Fruit fly (Drosophila melanogaster): ENCODE measurements around the gene Ype.
A peak's percentile ranks its signal among the peaks of the same experiment; 100 is the strongest.

DNA sequence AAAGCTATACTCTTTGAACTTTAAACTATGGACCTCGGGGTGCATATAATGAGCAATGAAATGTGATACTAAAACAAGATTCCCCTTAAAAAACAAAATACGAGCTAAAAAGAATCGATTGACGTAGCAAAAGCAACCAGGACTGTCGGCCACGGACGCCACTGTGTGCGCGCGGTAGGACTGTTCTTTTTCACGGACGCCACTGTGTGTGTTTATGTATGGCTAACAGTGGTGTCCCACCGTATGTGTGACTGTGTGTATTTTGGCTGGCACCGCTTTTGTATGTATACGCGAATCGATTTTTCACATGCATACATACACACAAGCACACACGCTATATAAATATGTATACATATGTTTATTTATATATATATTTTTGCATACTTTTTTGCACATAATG lies 3.4 kb downstream of the Ype start:
- TF ChIP-seq Mad (GFP tag; optimal IDR thresholded peaks at IDR 0.05) (no peak), CG7372 (GFP tag; IDR thresholded peaks at IDR 0.05) (no peak), tgo (GFP tag; IDR thresholded peaks at IDR 0.05) (no peak), fru (optimal IDR thresholded peaks at IDR 0.05) (no peak), HmgD (GFP tag; optimal IDR thresholded peaks at IDR 0.05) (peak; percentile 68), Deaf1 (tag; optimal IDR thresholded peaks at IDR 0.05) (peak; percentile 18)
